Worm (Caenorhabditis elegans) whole organism, late embryonic: ENCODE data around the gene lido-7.
"Not testable (repeated sequence)": the region's sequence is repeated elsewhere in the genome, so short reads cannot be mapped to it uniquely, and the experiment has no call there.

Experiments used
- Y22D7AL.16 ChIP-seq: sonication (generic microtip); optimal IDR thresholded peaks from 2 replicates; lab custom pipeline; 2016; ENCODE audit warnings: missing genetic modification characterization, missing compliant biosample characterization
- lin-11 ChIP-seq: fragments of 200-800 bp; sonication (Bioruptor generic); optimal IDR thresholded peaks from 2 replicates; lab custom pipeline; 2018; ENCODE audit warnings: mild to moderate bottlenecking, missing genetic modification characterization, missing compliant biosample characterization

- TF ChIP-seq lin-11, Y22D7AL.16 (tag; lab: Kevin White, UChicago): not testable (repeated sequence)
These were observed 44.4 kb downstream of the lido-7 start, which contains the start of gene B0454.6 for ce11 chrII:3032480-3032879.
